Worm (Caenorhabditis elegans): Measurements from ENCODE around the gene ric-8.

DNA sequence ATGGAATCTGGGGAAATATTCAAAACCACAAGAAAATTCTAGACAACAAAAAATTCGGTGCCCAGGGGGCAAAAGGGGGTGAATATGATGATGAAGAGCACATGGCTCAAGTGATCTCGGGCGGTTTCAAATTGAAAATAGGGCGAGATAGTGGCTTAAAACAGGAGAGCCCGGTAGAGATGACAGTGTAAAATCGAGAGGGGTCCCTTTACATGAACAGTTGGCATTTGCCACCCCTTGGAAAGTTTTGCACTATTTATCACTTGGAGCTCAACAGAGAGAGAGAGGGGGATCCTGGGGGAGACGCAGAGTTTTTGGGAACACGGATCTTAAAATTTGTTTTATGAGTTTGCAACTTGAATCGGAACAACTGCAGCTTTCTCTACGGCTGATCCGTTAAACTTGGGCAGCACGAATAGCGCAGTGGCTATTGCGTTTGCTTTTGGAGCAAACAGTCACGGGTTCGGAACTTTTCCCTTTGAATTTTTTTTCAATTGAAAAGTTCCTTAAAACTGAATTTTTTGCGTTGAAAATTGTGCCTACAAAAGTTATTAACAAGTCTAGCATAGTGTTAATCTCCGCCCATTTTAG, 22.7 kb downstream of the ric-8 start:
- TF ChIP-seq skn-1 (tag; optimal IDR thresholded peaks at IDR 0.05) (no peak), sem-4 (tag; optimal IDR thresholded peaks at IDR 0.05) (no peak), zag-1 (tag; optimal IDR thresholded peaks at IDR 0.05) (no peak), C34F6.9 (tag; optimal IDR thresholded peaks at IDR 0.05) (no peak), nhr-237 (tag; optimal IDR thresholded peaks at IDR 0.05) (no peak)
